Fruit fly (Drosophila melanogaster): ENCODE measurements around the gene Nepl11.

- TF ChIP-seq Eip93F (GFP tag; optimal IDR thresholded peaks at IDR 0.05) (no peak), Smox (GFP tag; optimal IDR thresholded peaks at IDR 0.05) (no peak), Hr38 (GFP tag; optimal IDR thresholded peaks at IDR 0.05) (no peak), CG34406 (GFP tag; optimal IDR thresholded peaks at IDR 0.05) (no peak), Lpt (GFP tag; optimal IDR thresholded peaks at IDR 0.05) (no peak)
These were observed 10.2 kb downstream of the Nepl11 start for dm6 chr3R:4284376-4284953.
